Fruit fly (Drosophila melanogaster): ENCODE measurements around the gene CG10357.

- no peak for TF ChIP-seq insv (optimal IDR thresholded peaks at IDR 0.05)
- no peak for TF ChIP-seq ttk (optimal IDR thresholded peaks at IDR 0.05)
- TF ChIP-seq psq (optimal IDR thresholded peaks at IDR 0.05): no peak
- TF ChIP-seq h (optimal IDR thresholded peaks at IDR 0.05): no peak
- no peak for TF ChIP-seq Sin3A (optimal IDR thresholded peaks at IDR 0.05)
- TF ChIP-seq Myc (optimal IDR thresholded peaks at IDR 0.05): no peak
Measured at dm6 chr3L:3649527-3649926, 34.3 kb downstream of the CG10357 start.
